Worm (Caenorhabditis elegans) whole organism, young adult: ENCODE data around the gene C14F11.7.

Source experiments
- ama-1 ChIP-seq, 3 experiments: fragments of 150-350 bp in 1 of 3; sonication (generic microtip) in 2 of 3; optimal IDR thresholded peaks; 2 replicates each; lab custom pipeline; 2014 to 2018; ENCODE audit warnings: missing biosample characterization in 2 of 3, missing genetic modification characterization in 2 of 3, missing genetic modification reagents in 2 of 3
- ceh-79 ChIP-seq: sonication (generic microtip); optimal IDR thresholded peaks from 2 replicates; lab custom pipeline; 2017; ENCODE audit warnings: mild to moderate bottlenecking, missing genetic modification characterization, missing compliant biosample characterization
- dpl-1 ChIP-seq: fragments of 150-350 bp; optimal IDR thresholded peaks from 2 replicates; lab custom pipeline; 2014; ENCODE audit warnings: missing biosample characterization, missing genetic modification reagents, missing genetic modification characterization
- lag-1 ChIP-seq: fragments of 200-800 bp; sonication (Bioruptor generic); IDR thresholded peaks from 2 replicates; pipeline ENCODE4 v1.3.6; 2022; ENCODE audit warnings: missing genetic modification reagents, missing genetic modification characterization, missing compliant biosample characterization
- let-607 ChIP-seq, 2 experiments: fragments of 200-800 bp in 1 of 2; sonication (Bioruptor generic) in 1 of 2; sonication (generic microtip) in 1 of 2; optimal IDR thresholded peaks; 2 replicates each; lab custom pipeline; 2016 to 2018; ENCODE audit warnings: mild to moderate bottlenecking in 2 of 2, missing compliant biosample characterization in 2 of 2, missing genetic modification characterization in 2 of 2, moderate library complexity in 2 of 2, missing genotype in 1 of 2
- snpc-4 ChIP-seq, 5 experiments: fragments of 150-350 bp in 1 of 5; sonication (generic microtip) in 4 of 5; optimal IDR thresholded peaks; 2 replicates each; lab custom pipeline; 2014 to 2018; ENCODE audit warnings: missing genetic modification characterization in 5 of 5, missing biosample characterization in 3 of 5, antibody characterized with exemption in 2 of 5, mild to moderate bottlenecking in 2 of 5, missing compliant biosample characterization in 2 of 5, missing genotype in 2 of 5, moderate library complexity in 2 of 5, missing genetic modification reagents in 1 of 5

- no peak for TF ChIP-seq let-607 (tag; optimal IDR thresholded peaks at IDR 0.05; lab: Kevin White, UChicago)
- no peak for TF ChIP-seq dpl-1 (GFP tag; lab: Kevin White, UChicago)
- no peak for TF ChIP-seq ceh-79
- TF ChIP-seq snpc-4 (GFP tag; optimal IDR thresholded peaks at IDR 0.05; lab: Kevin White, UChicago): no peak
- no peak for TF ChIP-seq snpc-4 (tag; optimal IDR thresholded peaks at IDR 0.05; lab: Kevin White, UChicago)
- no peak for TF ChIP-seq lag-1 (GFP tag; lab: Robert Waterston, UW)
- no peak for TF ChIP-seq ama-1 (optimal IDR thresholded peaks at IDR 0.05; lab: Kevin White, UChicago)
- no peak for TF ChIP-seq ama-1 (GFP tag; optimal IDR thresholded peaks at IDR 0.05; lab: Kevin White, UChicago)
These were observed 29.4 kb downstream of the C14F11.7 start for ce11 chrX:6178989-6179388.
